Fruit fly (Drosophila melanogaster): ENCODE measurements around the gene indra.

- TF ChIP-seq knrl (GFP tag; IDR thresholded peaks at IDR 0.05; ENCODE audit: partially characterized antibody) (no peak), ash1 (GFP tag; optimal IDR thresholded peaks at IDR 0.05) (no peak), abd-A (tag; optimal IDR thresholded peaks at IDR 0.05) (no peak)
These were observed 21.8 kb downstream of the indra start for dm6 chr3L:1320230-1320930.

Measured in whole organism, embryonic.